Worm (Caenorhabditis elegans) whole organism, L1 larva: ENCODE measurements around the gene EGAP9.3.

Experiments
- aha-1 ChIP-seq: fragments of 150-350 bp; optimal IDR thresholded peaks from 2 replicates; lab custom pipeline; 2014; ENCODE audit warnings: missing biosample characterization, missing genetic modification characterization
- alr-1 ChIP-seq: fragments of 200-800 bp; sonication (Bioruptor generic); optimal IDR thresholded peaks from 2 replicates; lab custom pipeline; 2018; ENCODE audit warnings: borderline replicate concordance, mild to moderate bottlenecking, missing genetic modification characterization, missing compliant biosample characterization
- aly-2 ChIP-seq: fragments of 150-350 bp; optimal IDR thresholded peaks from 2 replicates; lab custom pipeline; 2014; ENCODE audit warnings: missing biosample characterization, missing genetic modification characterization
- ama-1 ChIP-seq: fragments of 150-350 bp; optimal IDR thresholded peaks from 2 replicates; lab custom pipeline; 2014
- ceh-63 ChIP-seq: fragments of 200-800 bp; sonication (Bioruptor generic); optimal IDR thresholded peaks from 2 replicates; lab custom pipeline; 2018; ENCODE audit warnings: mild to moderate bottlenecking, missing genetic modification characterization, missing compliant biosample characterization
- ceh-82 ChIP-seq, 3 experiments: fragments of 150-350 bp in 1 of 3; sonication (generic microtip) in 2 of 3; optimal IDR thresholded peaks; 2 replicates each; lab custom pipeline; 2014 to 2017; ENCODE audit warnings: missing biosample characterization in 3 of 3, missing genetic modification characterization in 3 of 3
- dsc-1 ChIP-seq: sonication (generic microtip); optimal IDR thresholded peaks from 2 replicates; lab custom pipeline; 2016; ENCODE audit warnings: mild to moderate bottlenecking, missing genetic modification characterization, missing compliant biosample characterization
- egl-13 ChIP-seq: sonication (generic microtip); optimal IDR thresholded peaks from 2 replicates; lab custom pipeline; 2016; ENCODE audit warnings: missing genotype, missing genetic modification reagents, missing genetic modification characterization, missing compliant biosample characterization
- fkh-10 ChIP-seq: sonication (generic microtip); optimal IDR thresholded peaks from 2 replicates; lab custom pipeline; 2017; ENCODE audit warnings: missing biosample characterization, missing genetic modification reagents, missing genetic modification characterization
- hlh-17 ChIP-seq: fragments of 200-800 bp; sonication (Bioruptor generic); optimal IDR thresholded peaks from 2 replicates; lab custom pipeline; 2018; ENCODE audit warnings: missing genetic modification characterization, mild to moderate bottlenecking, missing compliant biosample characterization, moderate library complexity, borderline replicate concordance
- jun-1 ChIP-seq: fragments of 150-350 bp; optimal IDR thresholded peaks from 2 replicates; lab custom pipeline; 2014; ENCODE audit warnings: missing biosample characterization, missing genetic modification reagents, missing genetic modification characterization
- lin-14 ChIP-seq: fragments of 200-800 bp; sonication (Bioruptor generic); optimal IDR thresholded peaks from 2 replicates; lab custom pipeline; 2018; ENCODE audit warnings: mild to moderate bottlenecking, missing genetic modification characterization, moderate library complexity, missing compliant biosample characterization
- lin-39 ChIP-seq: fragments of 150-350 bp; optimal IDR thresholded peaks from 2 replicates; lab custom pipeline; 2014; ENCODE audit warnings: missing biosample characterization, missing genetic modification reagents, missing genetic modification characterization
- lir-3 ChIP-seq: sonication (generic microtip); optimal IDR thresholded peaks from 2 replicates; lab custom pipeline; 2016; ENCODE audit warnings: mild to moderate bottlenecking, missing genetic modification characterization, moderate library complexity, missing compliant biosample characterization; ENCODE audit not compliant: poor library complexity
- lsy-2 ChIP-seq, 2 experiments: fragments of 150-350 bp; optimal IDR thresholded peaks; 2 replicates each; lab custom pipeline; 2014; ENCODE audit warnings: missing biosample characterization in 2 of 2, missing genetic modification characterization in 2 of 2
- nhr-11 ChIP-seq: fragments of 150-350 bp; optimal IDR thresholded peaks from 2 replicates; lab custom pipeline; 2014; ENCODE audit warnings: missing biosample characterization, missing genetic modification characterization
- nhr-20 ChIP-seq: sonication (generic microtip); optimal IDR thresholded peaks from 2 replicates; lab custom pipeline; 2016; ENCODE audit warnings: mild to moderate bottlenecking, missing genetic modification characterization, missing compliant biosample characterization
- nhr-71 ChIP-seq: sonication (generic microtip); optimal IDR thresholded peaks from 2 replicates; lab custom pipeline; 2016; ENCODE audit warnings: mild to moderate bottlenecking, missing genetic modification characterization, moderate library complexity, missing compliant biosample characterization
- nhr-77 ChIP-seq: fragments of 150-350 bp; optimal IDR thresholded peaks from 2 replicates; lab custom pipeline; 2014; ENCODE audit warnings: missing biosample characterization, missing genetic modification characterization
- nhr-90 ChIP-seq: sonication (generic microtip); optimal IDR thresholded peaks from 2 replicates; lab custom pipeline; 2016; ENCODE audit warnings: mild to moderate bottlenecking, missing genetic modification characterization, missing compliant biosample characterization; ENCODE audit not compliant: poor library complexity
- pag-3 ChIP-seq: sonication (generic microtip); optimal IDR thresholded peaks from 2 replicates; lab custom pipeline; 2017; ENCODE audit warnings: missing genetic modification characterization, mild to moderate bottlenecking, missing compliant biosample characterization, antibody characterized with exemption, borderline replicate concordance; ENCODE audit not compliant: insufficient read depth
- sox-4 ChIP-seq: sonication (generic microtip); optimal IDR thresholded peaks from 2 replicates; lab custom pipeline; 2016; ENCODE audit warnings: missing genetic modification characterization, missing compliant biosample characterization
- unc-98 ChIP-seq: fragments of 200-800 bp; sonication (Bioruptor generic); IDR thresholded peaks from 2 replicates; pipeline ENCODE4 v1.3.6; 2022; ENCODE audit warnings: missing genetic modification characterization, missing compliant biosample characterization
- vab-15 ChIP-seq: sonication (generic microtip); optimal IDR thresholded peaks from 2 replicates; lab custom pipeline; 2017; ENCODE audit warnings: missing genotype, mild to moderate bottlenecking, missing genetic modification characterization, missing compliant biosample characterization
- ztf-4 ChIP-seq: fragments of 150-350 bp; optimal IDR thresholded peaks from 2 replicates; lab custom pipeline; 2014; ENCODE audit warnings: missing biosample characterization, missing genetic modification characterization

The EGAP9.3 gene

ce11 chrV:6533030-6533429 lies 46.9 kb downstream of the EGAP9.3 start, which contains the start of gene hpo-26:
TSS of gene hpo-26 (minus strand) at chrV:6533060.
- TF ChIP-seq aha-1 (tag; lab: Kevin White, UChicago): no peak
- TF ChIP-seq lsy-2 (tag; optimal IDR thresholded peaks at IDR 0.05; lab: Kevin White, UChicago): peak in 1 of 2 experiments; percentile 9
- peak; percentile 15 for TF ChIP-seq lin-14 (GFP tag; lab: Kevin White, UChicago)
- TF ChIP-seq pag-3 (tag; lab: Kevin White, UChicago): no peak
- TF ChIP-seq nhr-11 (tag; lab: Kevin White, UChicago): no peak
- TF ChIP-seq unc-98 (GFP tag; lab: Robert Waterston, UW): no peak
- TF ChIP-seq lir-3: no peak
- peak; percentile 21 for TF ChIP-seq nhr-71
- peak; percentile 81 for TF ChIP-seq nhr-77 (tag; lab: Kevin White, UChicago)
- no peak for TF ChIP-seq ztf-4 (tag; lab: Kevin White, UChicago)
- TF ChIP-seq hlh-17: no peak
- no peak for TF ChIP-seq ceh-63
- no peak for TF ChIP-seq sox-4 (tag; lab: Kevin White, UChicago)
- TF ChIP-seq nhr-90 (tag; lab: Kevin White, UChicago): no peak
- no peak for TF ChIP-seq egl-13 (tag; lab: Kevin White, UChicago)
- no peak for TF ChIP-seq vab-15 (tag; lab: Kevin White, UChicago)
- no peak for TF ChIP-seq dsc-1 (tag; lab: Kevin White, UChicago)
- TF ChIP-seq fkh-10 (GFP tag; lab: Kevin White, UChicago): no peak
- no peak for TF ChIP-seq alr-1
- no peak for TF ChIP-seq lin-39
- TF ChIP-seq nhr-20: no peak
- no peak for TF ChIP-seq aly-2 (tag; lab: Kevin White, UChicago)
- peak in 1 of 3 experiments; percentile 12 for TF ChIP-seq ceh-82 (tag; optimal IDR thresholded peaks at IDR 0.05; lab: Kevin White, UChicago)
- no peak for TF ChIP-seq ama-1 (lab: Kevin White, UChicago)
- no peak for TF ChIP-seq jun-1 (tag; lab: Kevin White, UChicago)
